Worm (Caenorhabditis elegans) whole organism, late embryonic: ENCODE data around the gene F36H5.9.

Source experiments
- K02D7.2 ChIP-seq: sonication (generic microtip); optimal IDR thresholded peaks from 2 replicates; lab custom pipeline; 2017; ENCODE audit warnings: mild to moderate bottlenecking, missing genetic modification characterization, missing compliant biosample characterization
- ceh-24 ChIP-seq: sonication (generic microtip); optimal IDR thresholded peaks from 2 replicates; lab custom pipeline; 2016; ENCODE audit warnings: mild to moderate bottlenecking, missing genetic modification characterization, missing compliant biosample characterization
- ceh-45 ChIP-seq: fragments of 200-800 bp; sonication (Bioruptor generic); IDR thresholded peaks from 2 replicates; pipeline ENCODE4 v1.3.6; 2022; ENCODE audit warnings: missing genetic modification reagents, missing genetic modification characterization, missing compliant biosample characterization
- elt-2 ChIP-seq: sonication (generic microtip); optimal IDR thresholded peaks from 2 replicates; lab custom pipeline; 2016; ENCODE audit warnings: missing genetic modification reagents, missing genetic modification characterization, missing compliant biosample characterization
- elt-4 ChIP-seq: sonication (generic microtip); optimal IDR thresholded peaks from 2 replicates; lab custom pipeline; 2016; ENCODE audit warnings: missing genetic modification characterization, missing compliant biosample characterization
- hlh-13 ChIP-seq: fragments of 200-800 bp; sonication (Bioruptor generic); optimal IDR thresholded peaks from 2 replicates; lab custom pipeline; 2018; ENCODE audit warnings: mild to moderate bottlenecking, missing genetic modification characterization, missing compliant biosample characterization
- nhr-11 ChIP-seq: fragments of 150-350 bp; optimal IDR thresholded peaks from 2 replicates; lab custom pipeline; 2014; ENCODE audit warnings: missing biosample characterization, missing genetic modification characterization
- odd-2 ChIP-seq: sonication (generic microtip); optimal IDR thresholded peaks from 2 replicates; lab custom pipeline; 2017; ENCODE audit warnings: antibody characterized with exemption, mild to moderate bottlenecking, missing genetic modification characterization, missing compliant biosample characterization
- unc-3 ChIP-seq, 2 experiments: fragments of 200-800 bp in 1 of 2; sonication (Bioruptor generic) in 1 of 2; sonication (generic microtip) in 1 of 2; conservative IDR thresholded peaks in 1 of 2; optimal IDR thresholded peaks in 1 of 2; 2 replicates each; pipeline versions ENCODE4 v1.3.6 to Lab custom; 2016 to 2022; ENCODE audit warnings: missing compliant biosample characterization in 2 of 2, missing genetic modification characterization in 2 of 2, missing genetic modification reagents in 1 of 2
- unc-55 ChIP-seq: sonication (generic microtip); optimal IDR thresholded peaks from 2 replicates; lab custom pipeline; 2017; ENCODE audit warnings: missing biosample characterization, missing genetic modification reagents, missing genetic modification characterization

ce11 chrII:1730103-1730502 is 22.8 kb downstream of the F36H5.9 start, which contains the start of gene ceh-81:
- TF ChIP-seq hlh-13 (GFP tag; lab: Kevin White, UChicago) (no peak), ceh-45 (GFP tag; lab: Robert Waterston, UW) (no peak), odd-2 (tag; lab: Kevin White, UChicago) (no peak), unc-3 (GFP tag; conservative IDR thresholded peaks at IDR 0.05; lab: Robert Waterston, UW) (no peak), unc-3 (tag; optimal IDR thresholded peaks at IDR 0.05; lab: Kevin White, UChicago) (no peak), elt-4 (tag; lab: Kevin White, UChicago) (no peak), K02D7.2 (no peak), nhr-11 (tag; lab: Kevin White, UChicago) (no peak), ceh-24 (tag; lab: Kevin White, UChicago) (no peak), elt-2 (tag; lab: Kevin White, UChicago) (no peak), unc-55 (no peak)
